Fruit fly (Drosophila melanogaster): ENCODE measurements around the gene Hsc20.

The Hsc20 gene

dm6 chr3L:16202550-16202949 is 30.4 kb upstream of the Hsc20 start (continued):
- TF ChIP-seq Aef1 (GFP tag; IDR thresholded peaks at IDR 0.05) = 0 out of 3 replicates have a peak, but pooled peaks have one; percentile 25
- peak; percentile 40 for TF ChIP-seq caup (GFP tag; optimal IDR thresholded peaks at IDR 0.05; ENCODE audit: severe bottlenecking)
- TF ChIP-seq Hr3 (GFP tag; optimal IDR thresholded peaks at IDR 0.05) = peak; percentile 4
- TF ChIP-seq Hsf (GFP tag; optimal IDR thresholded peaks at IDR 0.05) = peak; percentile 46
- TF ChIP-seq CG13424 (tag; optimal IDR thresholded peaks at IDR 0.05) = peak; percentile 60
- TF ChIP-seq CG18764 (GFP tag; optimal IDR thresholded peaks at IDR 0.05) = no peak
- peak; percentile 60 for TF ChIP-seq ind (GFP tag; optimal IDR thresholded peaks at IDR 0.05)
- TF ChIP-seq CG11723 (GFP tag; optimal IDR thresholded peaks at IDR 0.05) = peak; percentile 2
- TF ChIP-seq C15 (GFP tag; IDR thresholded peaks at IDR 0.05) = no peak
- peak; percentile 63 for TF ChIP-seq CG18599 (GFP tag; optimal IDR thresholded peaks at IDR 0.05)
- no peak for TF ChIP-seq lbe (GFP tag; optimal IDR thresholded peaks at IDR 0.05)
- TF ChIP-seq Ada2b (GFP tag; IDR thresholded peaks at IDR 0.05) = 0 out of 2 replicates have a peak, but pooled peaks have one; percentile 21
- TF ChIP-seq CG17328 (GFP tag; IDR thresholded peaks at IDR 0.05) = no peak
- TF ChIP-seq CG17359 (tag; optimal IDR thresholded peaks at IDR 0.05) = peak; percentile 28
- TF ChIP-seq ttk (GFP tag; IDR thresholded peaks at IDR 0.05) = peak; percentile 19; the same call in 1 of the 2 replicates
- TF ChIP-seq zfh2 (GFP tag; optimal IDR thresholded peaks at IDR 0.05) = peak; percentile 24
- peak; percentile 10 for TF ChIP-seq Side (GFP tag; optimal IDR thresholded peaks at IDR 0.05)
- no peak for TF ChIP-seq cg (GFP tag; optimal IDR thresholded peaks at IDR 0.05)
- TF ChIP-seq cato (GFP tag; optimal IDR thresholded peaks at IDR 0.05; ENCODE audit: borderline replicate concordance) = no peak
- peak in 1 of 2 experiments; percentile 53 for TF ChIP-seq Hr51 (GFP tag; optimal IDR thresholded peaks at IDR 0.05)
- TF ChIP-seq B-H2 (GFP tag; optimal IDR thresholded peaks at IDR 0.05) = no peak
- TF ChIP-seq Meics (GFP tag; optimal IDR thresholded peaks at IDR 0.05) = peak; percentile 63
- peak; percentile 11 for TF ChIP-seq nau (GFP tag; optimal IDR thresholded peaks at IDR 0.05)
- TF ChIP-seq Pdp1 (GFP tag; optimal IDR thresholded peaks at IDR 0.05) = peak; percentile 13 to 87
- peak; percentile 53 for TF ChIP-seq nmo (GFP tag; optimal IDR thresholded peaks at IDR 0.05)
- TF ChIP-seq CG17385 (GFP tag; optimal IDR thresholded peaks at IDR 0.05) = peak; percentile 32
- peak; percentile 17 for TF ChIP-seq CG15514 (GFP tag; optimal IDR thresholded peaks at IDR 0.05)
- peak; percentile 51 for TF ChIP-seq CoRest (tag; optimal IDR thresholded peaks at IDR 0.05)
- TF ChIP-seq CG2120 (GFP tag; optimal IDR thresholded peaks at IDR 0.05) = peak; percentile 69
- peak; percentile 49 for TF ChIP-seq Fer3 (tag; optimal IDR thresholded peaks at IDR 0.05)
- peak; percentile 61 for TF ChIP-seq dmrt99B (tag; optimal IDR thresholded peaks at IDR 0.05)
- TF ChIP-seq CG30020 (tag; optimal IDR thresholded peaks at IDR 0.05) = no peak
- TF ChIP-seq scrt (GFP tag; optimal IDR thresholded peaks at IDR 0.05) = peak; percentile 10
- TF ChIP-seq BtbVII (GFP tag; optimal IDR thresholded peaks at IDR 0.05) = peak; percentile 37
- peak; percentile 30 for TF ChIP-seq CG2712 (tag; optimal IDR thresholded peaks at IDR 0.05)
- peak; percentile 10 for TF ChIP-seq Asciz (GFP tag; optimal IDR thresholded peaks at IDR 0.05)
- peak; percentile 51; the same call in 2 of the 3 replicates for TF ChIP-seq CG11695 (GFP tag; IDR thresholded peaks at IDR 0.05)
- TF ChIP-seq Lpt (GFP tag; optimal IDR thresholded peaks at IDR 0.05) = no peak
- TF ChIP-seq Dek (tag; optimal IDR thresholded peaks at IDR 0.05) = no peak
- TF ChIP-seq pzg (GFP tag; optimal IDR thresholded peaks at IDR 0.05) = no peak
- peak; percentile 1 for TF ChIP-seq Xbp1 (GFP tag; optimal IDR thresholded peaks at IDR 0.05)
- no peak for TF ChIP-seq E2f2 (GFP tag; IDR thresholded peaks at IDR 0.05)
- TF ChIP-seq CG7839 (tag; optimal IDR thresholded peaks at IDR 0.05) = peak; percentile 68
- TF ChIP-seq CG16815 (GFP tag; optimal IDR thresholded peaks at IDR 0.05) = peak; percentile 23
- no peak for TF ChIP-seq mld (GFP tag; IDR thresholded peaks at IDR 0.05; ENCODE audit: partially characterized antibody)
- TF ChIP-seq CG2678 (tag; optimal IDR thresholded peaks at IDR 0.05) = peak; percentile 76
- TF ChIP-seq grau (tag; optimal IDR thresholded peaks at IDR 0.05) = peak; percentile 58
- TF ChIP-seq CG8924 (tag; optimal IDR thresholded peaks at IDR 0.05) = peak; percentile 32
- TF ChIP-seq CG6689 (GFP tag; IDR thresholded peaks at IDR 0.05) = peak; percentile 32; the same call in 1 of the 2 replicates

Measured in whole organism, embryonic.